Fruit fly (Drosophila melanogaster) whole organism, embryonic: Measurements from ENCODE around the gene CG42764.

Experiments used
- Adf1 ChIP-seq: fragments of 200-800 bp; sonication (Bioruptor generic); IDR thresholded peaks from 2 replicates; pipeline ENCODE4 v1.3.6; 2022; ENCODE audit warnings: missing biosample characterization, missing genetic modification characterization
- Atf3 ChIP-seq: fragments of 200-800 bp; sonication (Bioruptor generic); optimal IDR thresholded peaks from 3 replicates; lab custom pipeline; 2016; ENCODE audit warnings: missing biosample characterization, missing genetic modification characterization
- BEAF-32 ChIP-seq: fragments of 200-800 bp; sonication (Bioruptor generic); optimal IDR thresholded peaks from 3 replicates; lab custom pipeline; 2017; ENCODE audit warnings: missing biosample characterization, missing genetic modification characterization, mild to moderate bottlenecking, moderate library complexity, missing genetic modification reagents
- CG1233 ChIP-seq: fragments of 200-800 bp; sonication (Bioruptor generic); optimal IDR thresholded peaks from 4 replicates; lab custom pipeline; 2018; ENCODE audit warnings: missing biosample characterization, mild to moderate bottlenecking, missing genetic modification characterization
- CG14441 ChIP-seq: fragments of 200-800 bp; sonication (Bioruptor generic); IDR thresholded peaks from 2 replicates; pipeline ENCODE4 v1.3.6; 2022; ENCODE audit warnings: missing biosample characterization, missing genetic modification characterization
- CG15479 ChIP-seq: fragments of 200-800 bp; sonication (Bioruptor generic); optimal IDR thresholded peaks from 3 replicates; lab custom pipeline; 2019; ENCODE audit warnings: missing biosample characterization, mild to moderate bottlenecking, missing genetic modification characterization, moderate library complexity
- CG1602 ChIP-seq: fragments of 200-800 bp; sonication (Bioruptor generic); optimal IDR thresholded peaks from 3 replicates; lab custom pipeline; 2016; ENCODE audit warnings: missing biosample characterization, missing genetic modification characterization
- CG1647 ChIP-seq: fragments of 200-800 bp; sonication (Bioruptor generic); optimal IDR thresholded peaks from 3 replicates; lab custom pipeline; 2016; ENCODE audit warnings: missing biosample characterization, missing genetic modification characterization
- CG17186 ChIP-seq: fragments of 200-800 bp; sonication (Bioruptor generic); optimal IDR thresholded peaks from 3 replicates; lab custom pipeline; 2017; ENCODE audit warnings: missing biosample characterization, missing genetic modification reagents, missing genetic modification characterization
- CG2889 ChIP-seq: fragments of 200-800 bp; sonication (Bioruptor generic); IDR thresholded peaks from 3 replicates; pipeline ENCODE4 v1.3.6; 2022; ENCODE audit warnings: missing biosample characterization, missing genetic modification characterization
- CG3163 ChIP-seq: fragments of 200-800 bp; sonication (Bioruptor generic); optimal IDR thresholded peaks from 3 replicates; lab custom pipeline; 2016; ENCODE audit warnings: missing biosample characterization, missing genetic modification characterization
- CG32767 ChIP-seq: fragments of 200-800 bp; sonication (Bioruptor generic); IDR thresholded peaks from 2 replicates; pipeline ENCODE4 v1.3.6; 2022; ENCODE audit warnings: missing biosample characterization, missing genetic modification characterization
- CG4617 ChIP-seq: fragments of 200-800 bp; sonication (Bioruptor generic); optimal IDR thresholded peaks from 3 replicates; lab custom pipeline; 2016; ENCODE audit warnings: missing biosample characterization, missing genetic modification characterization, borderline replicate concordance
- CG4730 ChIP-seq: fragments of 200-800 bp; sonication (Bioruptor generic); IDR thresholded peaks from 2 replicates; pipeline ENCODE4 v1.3.6; 2022; ENCODE audit warnings: missing biosample characterization, missing genetic modification characterization
- CG5245 ChIP-seq: fragments of 200-800 bp; sonication (Bioruptor generic); optimal IDR thresholded peaks from 3 replicates; lab custom pipeline; 2016; ENCODE audit warnings: missing biosample characterization, missing genetic modification characterization
- CG6689 ChIP-seq: fragments of 200-800 bp; sonication (Bioruptor generic); IDR thresholded peaks from 2 replicates; pipeline ENCODE4 v1.3.6; 2022; ENCODE audit warnings: missing biosample characterization, missing genetic modification characterization
- CG6813 ChIP-seq: fragments of 200-800 bp; sonication (Bioruptor generic); optimal IDR thresholded peaks from 2 replicates; lab custom pipeline; 2017; ENCODE audit warnings: missing biosample characterization, missing genetic modification characterization, mild to moderate bottlenecking, moderate library complexity, missing genetic modification reagents
- CG7271 ChIP-seq: fragments of 200-800 bp; sonication (Bioruptor generic); optimal IDR thresholded peaks from 2 replicates; lab custom pipeline; 2018; ENCODE audit warnings: missing biosample characterization, mild to moderate bottlenecking, missing genetic modification characterization, moderate library complexity
- CG7786 ChIP-seq: fragments of 200-800 bp; sonication (Bioruptor generic); optimal IDR thresholded peaks from 2 replicates; lab custom pipeline; 2016; ENCODE audit warnings: missing biosample characterization, missing genetic modification characterization
- CG7928 ChIP-seq: fragments of 200-800 bp; sonication (Bioruptor generic); optimal IDR thresholded peaks from 2 replicates; lab custom pipeline; 2017; ENCODE audit warnings: missing biosample characterization, mild to moderate bottlenecking, missing genetic modification characterization
- CG7963 ChIP-seq: fragments of 200-800 bp; sonication (Bioruptor generic); IDR thresholded peaks from 3 replicates; pipeline ENCODE4 v1.3.6; 2022; ENCODE audit warnings: missing biosample characterization, missing genetic modification characterization; ENCODE audit not compliant: partially characterized antibody
- CG9215 ChIP-seq: fragments of 200-800 bp; sonication (Bioruptor generic); IDR thresholded peaks from 2 replicates; pipeline ENCODE4 v1.3.6; 2022; ENCODE audit warnings: missing biosample characterization, missing genetic modification characterization
- CG9797 ChIP-seq: fragments of 200-800 bp; sonication (Bioruptor generic); optimal IDR thresholded peaks from 3 replicates; lab custom pipeline; 2018; ENCODE audit warnings: missing biosample characterization, mild to moderate bottlenecking, missing genetic modification characterization
- CG9817 ChIP-seq: fragments of 200-800 bp; sonication (Bioruptor generic); optimal IDR thresholded peaks from 2 replicates; lab custom pipeline; 2018; ENCODE audit warnings: missing biosample characterization, mild to moderate bottlenecking, missing genetic modification characterization, moderate library complexity
- CG9876 ChIP-seq: fragments of 200-800 bp; sonication (Bioruptor generic); optimal IDR thresholded peaks from 2 replicates; lab custom pipeline; 2016; ENCODE audit warnings: missing biosample characterization, missing genetic modification characterization
- Dll ChIP-seq: fragments of 200-800 bp; sonication (Bioruptor generic); IDR thresholded peaks from 4 replicates; pipeline ENCODE4 v1.3.6; 2022; ENCODE audit warnings: missing biosample characterization, missing genetic modification characterization; ENCODE audit not compliant: partially characterized antibody
- Hmr ChIP-seq: fragments of 200-800 bp; sonication (Bioruptor generic); optimal IDR thresholded peaks from 3 replicates; lab custom pipeline; 2017; ENCODE audit warnings: mild to moderate bottlenecking, missing biosample characterization, missing genetic modification reagents, missing genetic modification characterization
- PHDP ChIP-seq: fragments of 200-800 bp; sonication (Bioruptor generic); optimal IDR thresholded peaks from 3 replicates; lab custom pipeline; 2018; ENCODE audit warnings: missing biosample characterization, mild to moderate bottlenecking, missing genetic modification characterization, moderate library complexity
- amos ChIP-seq: fragments of 200-800 bp; sonication (Bioruptor generic); IDR thresholded peaks from 2 replicates; pipeline ENCODE4 v1.3.6; 2022; ENCODE audit warnings: missing biosample characterization, missing genetic modification characterization; ENCODE audit not compliant: partially characterized antibody
- caup ChIP-seq: fragments of 200-800 bp; sonication (Bioruptor generic); optimal IDR thresholded peaks from 3 replicates; lab custom pipeline; 2017; ENCODE audit warnings: missing biosample characterization, mild to moderate bottlenecking, missing genetic modification characterization, moderate library complexity; ENCODE audit not compliant: severe bottlenecking
- crp ChIP-seq, 2 experiments: fragments of 200-800 bp; sonication (Bioruptor generic); optimal IDR thresholded peaks; 2 replicates in 1 of 2; 3 replicates in 1 of 2; lab custom pipeline; 2017; ENCODE audit warnings: missing biosample characterization in 2 of 2, missing genetic modification characterization in 2 of 2, mild to moderate bottlenecking in 1 of 2, moderate library complexity in 1 of 2
- da ChIP-seq: fragments of 200-800 bp; sonication (Bioruptor generic); optimal IDR thresholded peaks from 2 replicates; lab custom pipeline; 2016; ENCODE audit warnings: missing biosample characterization, missing genetic modification characterization
- danr ChIP-seq: fragments of 200-800 bp; sonication (Bioruptor generic); IDR thresholded peaks from 2 replicates; pipeline ENCODE4 v1.3.6; 2022; ENCODE audit warnings: missing biosample characterization, missing genetic modification characterization
- dysf ChIP-seq: fragments of 200-800 bp; sonication (Bioruptor generic); IDR thresholded peaks from 3 replicates; pipeline ENCODE4 v1.3.6; 2022; ENCODE audit warnings: missing biosample characterization, missing genetic modification characterization
- exex ChIP-seq: fragments of 200-800 bp; sonication (Bioruptor generic); optimal IDR thresholded peaks from 4 replicates; lab custom pipeline; 2018; ENCODE audit warnings: missing biosample characterization, mild to moderate bottlenecking, missing genetic modification characterization, moderate library complexity
- gcm ChIP-seq: fragments of 200-800 bp; sonication (Bioruptor generic); optimal IDR thresholded peaks from 2 replicates; lab custom pipeline; 2019; ENCODE audit warnings: missing biosample characterization, mild to moderate bottlenecking, missing genetic modification characterization, moderate library complexity
- insv ChIP-seq, 2 experiments: fragments of 200-800 bp; sonication (Bioruptor generic); optimal IDR thresholded peaks; 3 replicates each; lab custom pipeline; 2016 to 2018; ENCODE audit warnings: missing biosample characterization in 2 of 2, missing genetic modification characterization in 2 of 2
- jing ChIP-seq: fragments of 200-800 bp; sonication (Bioruptor generic); optimal IDR thresholded peaks from 2 replicates; lab custom pipeline; 2018; ENCODE audit warnings: missing biosample characterization, mild to moderate bottlenecking, missing genetic modification characterization
- jumu ChIP-seq: fragments of 200-800 bp; sonication (Bioruptor generic); optimal IDR thresholded peaks from 3 replicates; lab custom pipeline; 2016; ENCODE audit warnings: missing biosample characterization, missing genetic modification characterization
- oc ChIP-seq: fragments of 200-800 bp; sonication (Bioruptor generic); optimal IDR thresholded peaks from 2 replicates; lab custom pipeline; 2018; ENCODE audit warnings: missing biosample characterization, mild to moderate bottlenecking, missing genetic modification characterization, moderate library complexity
- pb ChIP-seq: fragments of 200-800 bp; sonication (Bioruptor generic); optimal IDR thresholded peaks from 3 replicates; lab custom pipeline; 2016; ENCODE audit warnings: missing biosample characterization, missing genetic modification characterization
- rib ChIP-seq: fragments of 200-800 bp; sonication (Bioruptor generic); IDR thresholded peaks from 2 replicates; pipeline ENCODE4 v1.3.6; 2022; ENCODE audit warnings: missing biosample characterization, missing genetic modification characterization
- sens ChIP-seq: fragments of 200-800 bp; sonication (Bioruptor generic); peaks from one replicate; lab custom pipeline; 2016; ENCODE audit warnings: missing biosample characterization, missing genetic modification characterization
- sqz ChIP-seq: fragments of 200-800 bp; sonication (Bioruptor generic); optimal IDR thresholded peaks from 3 replicates; lab custom pipeline; 2018; ENCODE audit warnings: missing biosample characterization, mild to moderate bottlenecking, missing genetic modification characterization
- sr ChIP-seq: fragments of 200-800 bp; sonication (Bioruptor generic); IDR thresholded peaks from 3 replicates; pipeline ENCODE4 v1.3.6; 2022; ENCODE audit warnings: missing biosample characterization, missing genetic modification characterization
- ssp ChIP-seq: fragments of 200-800 bp; sonication (Bioruptor generic); IDR thresholded peaks from 2 replicates; pipeline ENCODE4 v1.3.6; 2022; ENCODE audit warnings: missing biosample characterization, missing genetic modification characterization
- tap ChIP-seq: fragments of 200-800 bp; optimal IDR thresholded peaks from 3 replicates; lab custom pipeline; 2019; ENCODE audit warnings: missing biosample characterization, mild to moderate bottlenecking, missing genetic modification characterization, moderate library complexity
- unc-4 ChIP-seq: fragments of 200-800 bp; sonication (Bioruptor generic); IDR thresholded peaks from 2 replicates; pipeline ENCODE4 v1.3.6; 2022; ENCODE audit warnings: missing biosample characterization, missing genetic modification characterization; ENCODE audit not compliant: partially characterized antibody

Gene CG42764

DNA sequence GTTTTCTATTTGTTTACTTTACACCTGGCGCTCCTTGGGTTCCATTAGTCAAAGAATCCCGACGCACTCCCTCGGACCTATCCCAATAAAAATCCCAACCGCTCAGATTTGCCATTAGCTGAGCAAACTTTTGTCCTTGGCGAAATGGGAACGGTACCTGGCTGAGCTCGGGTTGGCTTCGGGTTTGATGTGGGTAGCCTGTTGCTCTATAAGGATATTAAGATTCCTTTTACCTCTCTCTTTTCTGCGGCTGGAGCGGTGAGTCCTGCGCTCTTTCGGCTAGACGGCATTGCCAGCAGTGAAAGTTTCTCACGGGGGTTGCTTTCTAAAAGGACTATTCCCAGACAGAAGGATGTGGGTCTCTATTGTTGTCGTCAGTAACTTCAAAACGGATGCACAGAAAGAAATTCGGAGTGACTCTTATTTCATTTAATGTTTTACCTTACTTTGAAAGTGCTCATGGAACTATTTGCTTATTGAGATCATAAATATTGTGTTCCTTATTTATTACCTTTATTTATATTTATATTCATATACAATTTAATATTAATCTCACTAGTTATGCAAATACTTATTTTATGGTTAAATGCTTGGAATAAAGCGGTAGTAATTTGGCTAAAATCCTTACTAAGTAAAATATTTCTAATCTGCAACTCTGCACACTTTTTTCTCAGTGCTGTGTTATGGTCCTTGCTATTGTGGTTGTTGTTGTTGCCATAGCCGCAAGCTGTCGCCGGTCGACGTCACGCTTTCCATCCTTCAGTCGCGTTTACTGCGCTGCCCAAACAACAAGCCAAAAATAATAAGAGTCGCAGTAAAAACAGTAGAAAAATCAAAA, 24.0 kb downstream of the CG42764 start, which contains the start of gene CG5910 (continued):
- TF ChIP-seq CG7928 (peak; percentile 58), danr (GFP tag; lab: Robert Waterston, UW) (peak; percentile 51; the same call in 1 of the 2 replicates), PHDP (peak; percentile 91), CG6813 (GFP tag; lab: Kevin White, UChicago) (peak; percentile 87), CG9215 (peak; percentile 80), CG15479 (no peak), CG1647 (GFP tag; lab: Kevin White, UChicago) (no peak), sqz (GFP tag; lab: Kevin White, UChicago) (no peak), jing (peak; percentile 70), sr (no peak), CG9797 (GFP tag; lab: Kevin White, UChicago) (no peak), CG9817 (tag; lab: Kevin White, UChicago) (peak; percentile 80), dysf (GFP tag; lab: Robert Waterston, UW) (peak; percentile 89), CG5245 (peak; percentile 62), sens (GFP tag; lab: Kevin White, UChicago) (peak; percentile 81), CG9876 (GFP tag; lab: Kevin White, UChicago) (no peak), gcm (GFP tag; lab: Kevin White, UChicago) (peak; percentile 89), jumu (no peak), caup (GFP tag; lab: Kevin White, UChicago) (peak; percentile 91), CG7963 (GFP tag; lab: Robert Waterston, UW) (no peak), Dll (GFP tag; lab: Robert Waterston, UW) (no peak), oc (tag; lab: Kevin White, UChicago) (peak; percentile 83), amos (no peak), tap (tag; lab: Kevin White, UChicago) (peak; percentile 85), CG7786 (peak; percentile 22), Atf3 (GFP tag; lab: Kevin White, UChicago) (peak; percentile 1), CG14441 (GFP tag; lab: Robert Waterston, UW) (peak; percentile 72), CG2889 (GFP tag; lab: Robert Waterston, UW) (0 out of 3 replicates have a peak, but pooled peaks have one; percentile 56), CG3163 (peak; percentile 39), rib (peak; percentile 60), pb (GFP tag; lab: Kevin White, UChicago) (no peak), CG17186 (GFP tag; lab: Kevin White, UChicago) (no peak), CG1233 (GFP tag; lab: Kevin White, UChicago) (peak; percentile 89), CG7271 (tag; lab: Kevin White, UChicago) (peak; percentile 57), exex (tag; lab: Kevin White, UChicago) (peak; percentile 63), CG1602 (GFP tag; lab: Kevin White, UChicago) (peak; percentile 76), CG6689 (GFP tag; lab: Robert Waterston, UW) (peak; percentile 88), insv (GFP tag; optimal IDR thresholded peaks at IDR 0.05; lab: Kevin White, UChicago) (peak in 1 of 2 experiments; percentile 63), da (GFP tag; lab: Kevin White, UChicago) (no peak), CG4730 (GFP tag; lab: Robert Waterston, UW) (peak; percentile 68), Hmr (peak; percentile 94), CG4617 (GFP tag; lab: Kevin White, UChicago) (peak; percentile 38), CG32767 (GFP tag; lab: Robert Waterston, UW) (peak; percentile 74), Adf1 (GFP tag; lab: Robert Waterston, UW) (0 out of 2 replicates have a peak, but pooled peaks have one; percentile 44), ssp (GFP tag; lab: Robert Waterston, UW) (peak; percentile 72), crp (GFP tag; optimal IDR thresholded peaks at IDR 0.05; lab: Kevin White, UChicago) (peak in 1 of 2 experiments; percentile 38), unc-4 (GFP tag; lab: Robert Waterston, UW) (no peak), BEAF-32 (no peak)
